Worm (Caenorhabditis elegans): ENCODE measurements around the gene C02F12.8.

Gene C02F12.8

DNA sequence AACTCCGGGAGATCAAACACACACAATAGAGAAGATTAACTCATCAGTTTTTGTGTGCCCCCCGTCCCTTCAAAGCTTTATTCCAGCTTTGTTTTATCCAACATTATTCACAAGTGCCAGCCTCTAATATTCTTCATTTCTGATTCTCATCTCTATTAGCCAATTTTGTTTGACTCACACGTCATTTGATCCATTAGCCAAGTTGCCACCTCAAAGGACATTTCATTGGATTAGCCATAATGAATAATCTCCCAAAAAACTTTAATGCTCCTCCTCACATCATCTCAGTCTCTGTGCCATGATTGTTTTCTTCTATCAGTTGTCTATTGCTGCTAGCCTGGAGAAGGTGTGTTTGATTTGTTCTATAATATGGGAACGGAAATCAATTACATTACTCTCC, 32.4 kb upstream of the C02F12.8 start:
- no peak for TF ChIP-seq ztf-11 (tag; optimal IDR thresholded peaks at IDR 0.05)
- TF ChIP-seq nhr-2 (tag; optimal IDR thresholded peaks at IDR 0.05): no peak
- TF ChIP-seq ham-2 (GFP tag; optimal IDR thresholded peaks at IDR 0.05): no peak
- no peak for TF ChIP-seq nhr-12 (tag; optimal IDR thresholded peaks at IDR 0.05)

DNA sequence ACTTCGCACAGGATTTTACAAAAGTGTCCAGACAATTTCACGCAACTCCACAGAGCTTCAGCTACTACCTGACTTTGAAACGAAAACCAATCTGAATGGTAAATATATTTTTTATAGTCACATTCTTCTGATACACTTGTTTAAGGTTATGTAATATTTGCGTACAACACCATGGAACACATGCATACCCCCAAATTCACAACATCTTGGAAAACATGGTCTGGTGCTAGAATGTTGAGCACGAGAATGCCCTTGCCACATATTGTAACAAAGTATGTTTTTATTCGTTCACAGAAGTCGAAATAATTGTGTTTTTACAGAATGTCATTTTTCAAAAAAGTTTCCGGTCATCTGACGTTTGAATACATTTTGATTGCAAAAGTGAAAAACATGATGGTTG, 22.8 kb upstream of the C02F12.8 start:
- TF ChIP-seq bed-3 (GFP tag; optimal IDR thresholded peaks at IDR 0.05) (no peak), ceh-43 (GFP tag; optimal IDR thresholded peaks at IDR 0.05) (no peak), unc-39 (tag; optimal IDR thresholded peaks at IDR 0.05) (no peak), sem-2 (GFP tag; optimal IDR thresholded peaks at IDR 0.05) (no peak), nhr-76 (tag; optimal IDR thresholded peaks at IDR 0.05) (no peak), tbx-8 (GFP tag; optimal IDR thresholded peaks at IDR 0.05) (no peak), ztf-11 (tag; optimal IDR thresholded peaks at IDR 0.05) (no peak), lsy-2 (tag; optimal IDR thresholded peaks at IDR 0.05) (no peak), elt-3 (tag; optimal IDR thresholded peaks at IDR 0.05) (no peak), mep-1 (tag; optimal IDR thresholded peaks at IDR 0.05) (no peak), flh-1 (GFP tag; optimal IDR thresholded peaks at IDR 0.05) (no peak), pha-4 (tag; optimal IDR thresholded peaks at IDR 0.05) (no peak), blmp-1 (tag; optimal IDR thresholded peaks at IDR 0.05) (no peak), hlh-1 (tag; optimal IDR thresholded peaks at IDR 0.05) (no peak), M03D4.4 (tag; optimal IDR thresholded peaks at IDR 0.05) (no peak), snpc-4 (tag; optimal IDR thresholded peaks at IDR 0.05) (no peak), nhr-12 (tag; optimal IDR thresholded peaks at IDR 0.05) (no peak), mls-2 (tag; optimal IDR thresholded peaks at IDR 0.05) (no peak)

- TF ChIP-seq hlh-1 (tag; optimal IDR thresholded peaks at IDR 0.05) (no peak), drap-1 (GFP tag; optimal IDR thresholded peaks at IDR 0.05) (no peak), nhr-76 (tag; optimal IDR thresholded peaks at IDR 0.05) (no peak)
Observed at ce11 chrX:3714797-3715196, 21.8 kb upstream of the C02F12.8 start, which contains the start of gene C01C4.2. Gene C01C4.2, plus strand, starts transcription at chrX:3715097.

DNA sequence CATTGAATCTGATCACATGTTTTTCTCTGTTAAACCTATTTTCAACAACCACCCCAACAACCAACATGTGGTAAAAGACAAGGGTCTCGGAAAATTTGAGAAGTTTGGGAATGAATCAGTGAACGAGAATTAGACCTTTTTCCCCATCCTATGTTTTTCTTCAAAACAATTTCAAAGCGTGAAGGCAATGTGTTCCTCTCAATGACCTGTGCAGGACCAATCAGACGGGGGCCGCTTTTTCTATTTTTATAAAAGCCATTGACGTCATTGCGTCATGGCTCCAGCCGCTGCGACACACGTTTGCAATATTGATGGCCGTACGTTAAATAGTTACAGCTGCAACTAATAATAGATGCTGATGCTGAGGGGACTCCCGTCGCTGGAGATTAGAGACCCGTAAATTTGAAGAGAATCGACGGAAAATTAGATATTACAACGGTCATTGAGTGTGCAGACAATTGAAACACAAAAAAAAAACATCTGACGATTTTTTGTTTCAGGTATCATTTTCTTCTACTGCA, 18.6 kb upstream of the C02F12.8 start:
- TF ChIP-seq ceh-43 (GFP tag; optimal IDR thresholded peaks at IDR 0.05): no peak
- TF ChIP-seq hlh-1 (tag; optimal IDR thresholded peaks at IDR 0.05): peak; percentile 43

DNA sequence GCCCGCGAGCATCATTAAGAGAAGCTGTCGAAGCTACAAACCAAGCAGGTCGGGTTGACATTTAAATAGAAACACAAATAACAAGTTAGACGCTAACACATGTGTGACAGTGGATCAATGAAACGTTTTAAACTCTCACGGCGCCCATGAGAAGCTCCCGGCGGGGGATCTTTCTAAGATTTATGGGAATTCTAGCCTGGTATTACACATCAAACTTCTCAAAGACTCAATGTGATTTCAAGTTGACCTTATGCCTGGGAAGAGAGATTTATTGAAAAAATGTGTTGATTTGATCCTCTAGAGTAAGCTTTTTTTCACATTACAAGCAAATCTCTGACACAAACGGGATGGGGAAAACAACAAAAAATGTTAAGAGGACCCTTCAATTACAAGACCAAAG, 16.7 kb upstream of the C02F12.8 start:
- TF ChIP-seq lin-32 (GFP tag; optimal IDR thresholded peaks at IDR 0.05): no peak
- TF ChIP-seq ztf-11 (tag; optimal IDR thresholded peaks at IDR 0.05): no peak
- TF ChIP-seq lin-13 (tag; optimal IDR thresholded peaks at IDR 0.05): no peak
- no peak for TF ChIP-seq elt-1 (tag; optimal IDR thresholded peaks at IDR 0.05; ENCODE audit: borderline replicate concordance, insufficient read depth)
- TF ChIP-seq zip-8 (tag; optimal IDR thresholded peaks at IDR 0.05): no peak
- TF ChIP-seq nhr-2 (tag; optimal IDR thresholded peaks at IDR 0.05): no peak
- no peak for TF ChIP-seq hlh-1 (tag; optimal IDR thresholded peaks at IDR 0.05)
- no peak for TF ChIP-seq ceh-83 (GFP tag; optimal IDR thresholded peaks at IDR 0.05)
- no peak for TF ChIP-seq elt-3 (tag; optimal IDR thresholded peaks at IDR 0.05)
- no peak for TF ChIP-seq nhr-76 (tag; optimal IDR thresholded peaks at IDR 0.05)
- TF ChIP-seq nhr-237 (tag; optimal IDR thresholded peaks at IDR 0.05): no peak
- TF ChIP-seq tbx-8 (GFP tag; optimal IDR thresholded peaks at IDR 0.05): no peak
- TF ChIP-seq lsy-2 (tag; optimal IDR thresholded peaks at IDR 0.05): no peak
- no peak for TF ChIP-seq mab-5 (tag; optimal IDR thresholded peaks at IDR 0.05)

DNA sequence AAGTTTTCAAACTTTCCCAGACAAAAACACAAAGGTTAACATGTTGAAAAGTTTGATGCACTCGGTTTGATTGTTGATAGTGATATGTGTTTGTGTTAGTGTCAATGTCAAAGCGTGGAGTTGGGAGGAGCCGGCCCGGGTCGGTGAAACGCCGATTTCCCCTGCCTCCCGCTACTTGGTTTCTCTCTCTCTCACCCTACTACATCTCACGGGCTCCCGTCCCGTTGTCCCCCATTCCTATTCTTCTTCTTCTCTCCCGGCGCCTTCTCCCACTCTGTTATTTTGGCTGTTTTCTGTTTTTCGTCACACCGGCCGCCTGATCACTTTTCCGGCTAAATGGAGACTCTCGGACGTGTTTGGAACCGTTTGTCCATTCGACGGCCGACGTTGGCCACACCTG, 13.3 kb upstream of the C02F12.8 start:
- TF ChIP-seq hlh-1 (tag; optimal IDR thresholded peaks at IDR 0.05) (peak; percentile 32), ceh-83 (GFP tag; optimal IDR thresholded peaks at IDR 0.05) (no peak)

DNA sequence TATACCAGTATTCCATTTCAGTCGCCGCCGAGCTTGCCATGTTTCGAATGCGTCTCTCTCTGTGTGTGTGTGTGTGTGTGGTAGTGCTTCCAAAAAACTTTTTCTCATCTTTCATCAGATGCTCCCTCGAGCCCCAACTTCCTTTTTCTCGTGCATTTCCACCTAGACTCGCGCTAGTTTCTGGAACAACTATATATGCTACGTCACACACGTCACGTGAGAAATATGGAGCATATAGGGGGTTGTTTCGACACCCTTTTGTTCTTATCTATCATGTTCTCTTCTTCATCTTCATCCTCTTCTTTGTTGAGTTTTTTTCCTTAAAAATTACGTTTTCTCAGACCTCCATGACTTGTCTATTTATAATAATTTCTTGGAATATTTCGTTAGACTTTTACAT, 12.3 kb upstream of the C02F12.8 start:
- TF ChIP-seq flh-1 (GFP tag; optimal IDR thresholded peaks at IDR 0.05) (no peak), lsy-2 (tag; optimal IDR thresholded peaks at IDR 0.05) (no peak)
